Worm (Caenorhabditis elegans) whole organism, midembryonic: Measurements from ENCODE around the gene clec-56.

Source experiments
- T22C8.4 ChIP-seq: fragments of 200-800 bp; sonication (Bioruptor generic); IDR thresholded peaks from 2 replicates; pipeline ENCODE4 v1.3.6; 2022; ENCODE audit warnings: missing genetic modification characterization, missing compliant biosample characterization
- klf-2 ChIP-seq: fragments of 200-800 bp; sonication (Bioruptor generic); conservative IDR thresholded peaks from 2 replicates; pipeline ENCODE4 v1.3.6; 2022; ENCODE audit warnings: missing genetic modification reagents, missing genetic modification characterization, missing compliant biosample characterization
- tab-1 ChIP-seq: fragments of 200-800 bp; sonication (Bioruptor generic); IDR thresholded peaks from 2 replicates; pipeline ENCODE4 v1.3.6; 2022; ENCODE audit warnings: missing genetic modification characterization, missing compliant biosample characterization
- ztf-29 ChIP-seq: fragments of 200-800 bp; sonication (Bioruptor generic); IDR thresholded peaks from 2 replicates; pipeline ENCODE4 v1.3.6; 2022; ENCODE audit warnings: missing genetic modification reagents, missing genetic modification characterization, missing compliant biosample characterization

- no peak for TF ChIP-seq T22C8.4 (GFP tag; lab: Robert Waterston, UW)
- no peak for TF ChIP-seq klf-2 (GFP tag; lab: Robert Waterston, UW)
- no peak for TF ChIP-seq ztf-29 (GFP tag; lab: Robert Waterston, UW)
- no peak for TF ChIP-seq tab-1
Observed at ce11 chrV:14496446-14496845, 22.2 kb downstream of the clec-56 start.
